Worm (Caenorhabditis elegans) whole organism, mixed stage, embryonic: Measurements from ENCODE around the gene F11A10.6.

Experiments used
- bed-3 ChIP-seq: fragments of 200-800 bp; sonication (Bioruptor generic); optimal IDR thresholded peaks from 3 replicates; lab custom pipeline; 2018; ENCODE audit warnings: mild to moderate bottlenecking, missing genetic modification characterization, moderate library complexity, missing compliant biosample characterization
- blmp-1 ChIP-seq: fragments of 150-350 bp; optimal IDR thresholded peaks from 2 replicates; lab custom pipeline; 2014; ENCODE audit warnings: missing biosample characterization, missing genetic modification characterization
- ceh-39 ChIP-seq: fragments of 150-350 bp; optimal IDR thresholded peaks from 2 replicates; lab custom pipeline; 2014; ENCODE audit warnings: missing biosample characterization, missing genetic modification characterization
- ceh-43 ChIP-seq: fragments of 200-800 bp; sonication (Bioruptor generic); optimal IDR thresholded peaks from 2 replicates; lab custom pipeline; 2018; ENCODE audit warnings: mild to moderate bottlenecking, missing genetic modification characterization, moderate library complexity, missing compliant biosample characterization
- ceh-83 ChIP-seq: fragments of 200-800 bp; sonication (Bioruptor generic); optimal IDR thresholded peaks from 2 replicates; lab custom pipeline; 2018; ENCODE audit warnings: mild to moderate bottlenecking, missing genetic modification characterization, missing compliant biosample characterization
- ces-1 ChIP-seq: fragments of 150-350 bp; optimal IDR thresholded peaks from 2 replicates; lab custom pipeline; 2014; ENCODE audit warnings: missing biosample characterization, missing genetic modification reagents, missing genetic modification characterization
- elt-1 ChIP-seq: sonication (generic microtip); optimal IDR thresholded peaks from 2 replicates; lab custom pipeline; 2017; ENCODE audit warnings: missing genetic modification characterization, mild to moderate bottlenecking, missing compliant biosample characterization, antibody characterized with exemption, moderate library complexity, borderline replicate concordance; ENCODE audit not compliant: insufficient read depth
- flh-1 ChIP-seq: fragments of 200-800 bp; sonication (Bioruptor generic); optimal IDR thresholded peaks from 2 replicates; lab custom pipeline; 2018; ENCODE audit warnings: mild to moderate bottlenecking, missing genetic modification characterization, moderate library complexity, missing compliant biosample characterization
- ham-2 ChIP-seq: fragments of 200-800 bp; sonication (Bioruptor generic); optimal IDR thresholded peaks from 2 replicates; lab custom pipeline; 2018; ENCODE audit warnings: mild to moderate bottlenecking, missing genetic modification characterization, missing compliant biosample characterization
- hlh-1 ChIP-seq: fragments of 150-350 bp; optimal IDR thresholded peaks from 2 replicates; lab custom pipeline; 2014; ENCODE audit warnings: missing biosample characterization, missing genetic modification reagents, missing genetic modification characterization
- lin-32 ChIP-seq: fragments of 200-800 bp; sonication (Bioruptor generic); optimal IDR thresholded peaks from 2 replicates; lab custom pipeline; 2018; ENCODE audit warnings: mild to moderate bottlenecking, missing genetic modification characterization, missing compliant biosample characterization
- lsy-2 ChIP-seq: fragments of 150-350 bp; optimal IDR thresholded peaks from 2 replicates; lab custom pipeline; 2014; ENCODE audit warnings: missing biosample characterization, missing genetic modification characterization
- mab-5 ChIP-seq: fragments of 150-350 bp; optimal IDR thresholded peaks from 2 replicates; lab custom pipeline; 2014; ENCODE audit warnings: missing biosample characterization, missing genetic modification characterization
- mep-1 ChIP-seq: fragments of 150-350 bp; optimal IDR thresholded peaks from 2 replicates; lab custom pipeline; 2017; ENCODE audit warnings: missing biosample characterization, missing genetic modification reagents, missing genetic modification characterization, inconsistent platforms
- nhr-12 ChIP-seq: fragments of 150-350 bp; optimal IDR thresholded peaks from 2 replicates; lab custom pipeline; 2014; ENCODE audit warnings: missing biosample characterization, missing genetic modification characterization
- nhr-2 ChIP-seq: fragments of 150-350 bp; optimal IDR thresholded peaks from 2 replicates; lab custom pipeline; 2014; ENCODE audit warnings: missing biosample characterization, missing genetic modification characterization
- nhr-237 ChIP-seq: fragments of 150-350 bp; optimal IDR thresholded peaks from 2 replicates; lab custom pipeline; 2014; ENCODE audit warnings: missing biosample characterization, missing genetic modification characterization
- nhr-28 ChIP-seq: fragments of 150-350 bp; optimal IDR thresholded peaks from 2 replicates; lab custom pipeline; 2014; ENCODE audit warnings: missing biosample characterization, missing genetic modification characterization
- nhr-76 ChIP-seq: sonication (generic microtip); optimal IDR thresholded peaks from 2 replicates; lab custom pipeline; 2017; ENCODE audit warnings: missing biosample characterization, missing genetic modification characterization
- pha-4 ChIP-seq: fragments of 150-350 bp; optimal IDR thresholded peaks from 2 replicates; lab custom pipeline; 2018; ENCODE audit warnings: missing biosample characterization, missing genetic modification reagents, missing genetic modification characterization
- sem-2 ChIP-seq: fragments of 200-800 bp; sonication (Bioruptor generic); optimal IDR thresholded peaks from 2 replicates; lab custom pipeline; 2018; ENCODE audit warnings: mild to moderate bottlenecking, missing genetic modification characterization, missing compliant biosample characterization
- snpc-4 ChIP-seq: fragments of 150-350 bp; optimal IDR thresholded peaks from 2 replicates; lab custom pipeline; 2014; ENCODE audit warnings: missing biosample characterization, missing genetic modification characterization
- sptf-1 ChIP-seq: sonication (generic microtip); optimal IDR thresholded peaks from 2 replicates; lab custom pipeline; 2017; ENCODE audit warnings: mild to moderate bottlenecking, missing genetic modification characterization, moderate library complexity, missing compliant biosample characterization
- tbx-8 ChIP-seq: fragments of 200-800 bp; sonication (Bioruptor generic); optimal IDR thresholded peaks from 2 replicates; lab custom pipeline; 2018; ENCODE audit warnings: mild to moderate bottlenecking, missing genetic modification characterization, moderate library complexity, missing compliant biosample characterization
- unc-120 ChIP-seq: sonication (generic microtip); optimal IDR thresholded peaks from 2 replicates; lab custom pipeline; 2017; ENCODE audit warnings: missing genetic modification characterization, missing compliant biosample characterization; ENCODE audit not compliant: poor library complexity, severe bottlenecking
- unc-62 ChIP-seq: fragments of 150-350 bp; optimal IDR thresholded peaks from 2 replicates; lab custom pipeline; 2014; ENCODE audit warnings: missing biosample characterization, missing genetic modification reagents, missing genetic modification characterization
- zip-8 ChIP-seq: fragments of 150-350 bp; optimal IDR thresholded peaks from 2 replicates; lab custom pipeline; 2014; ENCODE audit warnings: missing biosample characterization, missing genetic modification characterization
- ztf-11 ChIP-seq: fragments of 150-350 bp; optimal IDR thresholded peaks from 2 replicates; lab custom pipeline; 2014; ENCODE audit warnings: missing biosample characterization, missing genetic modification characterization

The F11A10.6 gene

DNA sequence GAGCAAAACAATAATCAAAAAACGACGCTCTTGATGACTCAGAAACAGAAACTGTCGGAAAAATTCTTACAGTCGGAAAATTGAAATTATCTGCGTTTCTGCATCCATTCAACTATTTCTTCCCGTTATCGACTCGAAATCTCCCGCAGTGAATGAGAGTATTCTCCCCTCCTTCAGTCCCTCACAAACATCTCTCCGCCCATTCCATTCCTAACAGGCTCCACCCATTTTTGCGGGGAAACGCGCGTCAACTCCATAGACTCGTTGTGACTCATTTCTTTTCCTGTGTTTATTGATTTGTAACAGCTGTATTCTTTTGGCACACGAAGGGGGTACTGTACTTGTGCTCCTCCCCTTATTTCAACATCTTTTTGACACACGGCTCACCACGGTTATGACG, 38.4 kb upstream of the F11A10.6 start:
- TF ChIP-seq nhr-76 (tag; lab: Kevin White, UChicago) (no peak), elt-1 (no peak), lsy-2 (tag; lab: Kevin White, UChicago) (peak; percentile 6)

ce11 chrIV:12126740-12127472, 37.5 kb upstream of the F11A10.6 start:
- no peak for TF ChIP-seq ceh-43 (GFP tag; lab: Kevin White, UChicago)
- no peak for TF ChIP-seq tbx-8 (GFP tag; lab: Kevin White, UChicago)
- TF ChIP-seq ztf-11, result no peak
- peak; percentile 89 for TF ChIP-seq ces-1
- TF ChIP-seq mep-1, result no peak
- no peak for TF ChIP-seq zip-8 (tag; lab: Kevin White, UChicago)
- TF ChIP-seq blmp-1 (tag; lab: Kevin White, UChicago), result no peak
- TF ChIP-seq mab-5 (tag; lab: Kevin White, UChicago), result no peak

DNA sequence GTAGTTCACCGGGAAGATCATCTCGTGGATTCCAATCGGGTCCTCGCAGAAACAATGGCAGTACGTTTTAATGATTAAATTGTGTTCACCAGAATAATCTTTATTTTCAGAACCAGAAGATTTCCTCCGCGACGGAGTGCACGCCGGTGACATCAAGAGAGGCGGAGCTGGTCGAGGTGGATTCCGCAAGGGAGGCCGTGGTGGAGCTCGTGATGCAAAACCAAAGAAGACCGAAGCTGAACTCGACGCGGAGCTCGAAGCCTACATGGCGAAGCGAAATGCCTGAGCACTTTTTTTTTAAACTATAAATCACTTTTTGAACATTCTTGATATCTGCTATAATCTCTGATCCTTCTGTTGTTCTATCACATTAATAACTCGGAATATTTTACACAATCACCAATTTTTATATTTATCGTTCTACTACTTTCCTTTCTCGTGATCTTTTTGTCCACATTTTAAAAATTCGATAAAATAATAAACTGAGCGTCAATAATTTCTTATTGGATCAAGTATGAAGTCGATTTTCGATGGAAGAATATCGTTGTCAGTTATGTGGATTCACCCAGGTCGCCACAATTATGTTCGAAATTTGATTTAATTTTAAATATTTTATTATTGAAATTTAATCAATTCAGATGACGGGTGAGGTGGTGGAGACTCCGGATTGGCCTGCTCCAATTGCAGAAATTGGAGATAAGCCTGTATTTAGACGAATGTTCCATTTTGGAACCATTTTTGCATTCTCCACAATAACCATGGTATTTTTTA, 35.0 kb upstream of the F11A10.6 start, which contains the start of gene dhhc-6:
Gene dhhc-6, plus strand, starts transcription at position 639 of the 771 bp plus-strand sequence.
- TF ChIP-seq lsy-2 (tag; lab: Kevin White, UChicago) (no peak), bed-3 (GFP tag; lab: Kevin White, UChicago) (no peak), nhr-28 (tag; lab: Kevin White, UChicago) (no peak), ceh-39 (tag; lab: Kevin White, UChicago) (no peak), ces-1 (no peak), ceh-43 (GFP tag; lab: Kevin White, UChicago) (no peak), nhr-2 (tag; lab: Kevin White, UChicago) (no peak), lin-32 (GFP tag; lab: Kevin White, UChicago) (no peak), hlh-1 (no peak), nhr-12 (tag; lab: Kevin White, UChicago) (no peak), elt-1 (no peak), sptf-1 (tag; lab: Kevin White, UChicago) (no peak), ceh-83 (GFP tag; lab: Kevin White, UChicago) (no peak), unc-62 (no peak), snpc-4 (no peak), nhr-237 (tag; lab: Kevin White, UChicago) (no peak), tbx-8 (GFP tag; lab: Kevin White, UChicago) (no peak), zip-8 (tag; lab: Kevin White, UChicago) (no peak), ham-2 (GFP tag; lab: Kevin White, UChicago) (no peak)

DNA sequence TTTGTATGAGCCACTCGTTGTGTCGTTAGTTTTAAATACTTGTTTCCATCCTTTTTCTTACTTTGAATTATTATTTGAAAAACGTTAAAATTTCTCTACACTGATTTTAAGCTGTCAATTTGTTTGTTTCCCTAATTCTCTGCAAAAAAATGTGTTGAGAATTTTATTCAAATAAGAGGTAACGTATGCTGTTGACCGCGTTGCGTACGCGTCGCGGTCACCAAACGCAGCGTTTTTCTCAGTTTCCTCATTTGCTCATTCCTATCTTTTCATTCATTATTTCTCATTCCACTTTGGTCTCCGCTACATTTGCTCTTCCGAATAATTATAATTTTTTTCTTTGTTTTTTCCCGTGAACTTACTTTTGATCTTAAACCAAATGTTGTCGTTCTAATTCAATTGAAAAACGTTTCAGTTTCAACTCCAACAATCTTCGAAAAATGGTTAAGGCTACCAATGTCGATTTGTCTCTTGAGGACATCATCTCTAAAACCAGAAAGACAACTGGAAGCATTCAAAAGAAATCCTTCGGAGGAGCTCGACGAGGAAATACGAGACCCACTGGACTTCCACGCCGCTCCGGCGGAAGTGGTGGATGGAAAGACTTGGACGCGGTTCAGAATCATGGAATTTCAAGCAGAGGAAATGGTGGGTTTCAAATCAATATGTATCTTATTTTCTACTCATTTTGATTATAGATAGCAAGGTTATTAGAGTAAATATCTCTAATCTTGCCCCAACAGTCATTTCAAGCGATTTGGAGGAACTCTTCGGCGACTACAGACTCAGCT, 33.6 kb upstream of the F11A10.6 start, which contains the start of gene aly-3:
Gene aly-3, plus strand, starts transcription at position 409 of the 791 bp plus-strand sequence.
- peak; percentile 43 for TF ChIP-seq mep-1
- TF ChIP-seq lsy-2 (tag; lab: Kevin White, UChicago), result no peak
- peak; percentile 57 for TF ChIP-seq unc-120 (tag; lab: Kevin White, UChicago)
- TF ChIP-seq nhr-12 (tag; lab: Kevin White, UChicago), result no peak
- TF ChIP-seq ces-1, result peak; percentile 53
- TF ChIP-seq ceh-39 (tag; lab: Kevin White, UChicago), result peak; percentile 49
- no peak for TF ChIP-seq flh-1 (GFP tag; lab: Kevin White, UChicago)

DNA sequence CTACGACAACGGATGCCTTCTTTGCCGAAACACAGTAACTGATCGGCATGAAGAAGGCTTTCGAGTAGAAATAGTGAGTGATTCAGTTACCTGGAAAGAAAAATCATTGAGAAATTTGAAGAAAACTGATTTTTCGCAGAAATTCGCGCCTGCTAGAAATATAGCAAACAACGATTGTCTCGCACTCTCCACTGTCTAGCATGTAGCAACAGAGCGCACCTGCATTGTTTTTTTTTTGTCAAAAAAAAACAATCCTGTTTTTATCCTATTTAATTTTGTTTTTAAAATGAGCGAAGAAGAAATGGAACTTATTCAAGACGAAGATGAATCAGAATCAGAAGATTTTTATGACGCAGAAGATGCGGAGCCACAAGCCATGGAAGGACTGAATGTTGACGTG, 31.6 kb upstream of the F11A10.6 start, which contains the start of the genes ddb-1 and M18.6:
Gene ddb-1, minus strand, starts transcription at position 90 of the 400 bp plus-strand sequence.
Gene M18.6, plus strand, starts transcription at position 235 of the 400 bp plus-strand sequence.
- TF ChIP-seq sem-2 (no peak), ces-1 (peak; percentile 24), lsy-2 (tag; lab: Kevin White, UChicago) (peak; percentile 43), pha-4 (tag; lab: Kevin White, UChicago) (peak; percentile 44), ztf-11 (no peak), mep-1 (peak; percentile 40), ham-2 (GFP tag; lab: Kevin White, UChicago) (peak; percentile 18)
